Fruit fly (Drosophila melanogaster) whole organism, embryonic: ENCODE measurements around the gene CG13603.

Experiments
- Abd-B ChIP-seq: fragments of 200-800 bp; sonication (Bioruptor generic); optimal IDR thresholded peaks from 2 replicates; lab custom pipeline; 2018; ENCODE audit warnings: missing biosample characterization, mild to moderate bottlenecking, missing genetic modification characterization, moderate library complexity
- Atf3 ChIP-seq: fragments of 200-800 bp; sonication (Bioruptor generic); optimal IDR thresholded peaks from 3 replicates; lab custom pipeline; 2016; ENCODE audit warnings: missing biosample characterization, missing genetic modification characterization
- CG10147 ChIP-seq: fragments of 200-800 bp; sonication (Bioruptor generic); optimal IDR thresholded peaks from 2 replicates; lab custom pipeline; 2019; ENCODE audit warnings: missing biosample characterization, mild to moderate bottlenecking, missing genetic modification characterization, moderate library complexity
- CG1024 ChIP-seq: fragments of 200-800 bp; sonication (Bioruptor generic); IDR thresholded peaks from 2 replicates; pipeline ENCODE4 v1.3.6; 2022; ENCODE audit warnings: missing biosample characterization, missing genetic modification characterization
- CG11695 ChIP-seq: fragments of 200-800 bp; sonication (Bioruptor generic); IDR thresholded peaks from 3 replicates; pipeline ENCODE4 v1.3.6; 2022; ENCODE audit warnings: missing biosample characterization, missing genetic modification characterization
- CG1233 ChIP-seq: fragments of 200-800 bp; sonication (Bioruptor generic); optimal IDR thresholded peaks from 4 replicates; lab custom pipeline; 2018; ENCODE audit warnings: missing biosample characterization, mild to moderate bottlenecking, missing genetic modification characterization
- CG13894 ChIP-seq: fragments of 200-800 bp; sonication (Bioruptor generic); optimal IDR thresholded peaks from 3 replicates; lab custom pipeline; 2018; ENCODE audit warnings: missing biosample characterization, mild to moderate bottlenecking, missing genetic modification characterization, moderate library complexity
- CG14710 ChIP-seq: fragments of 200-800 bp; sonication (Bioruptor generic); optimal IDR thresholded peaks from 3 replicates; lab custom pipeline; 2019; ENCODE audit warnings: missing biosample characterization, mild to moderate bottlenecking, missing genetic modification characterization, moderate library complexity
- CG15011 ChIP-seq: fragments of 200-800 bp; sonication (Bioruptor generic); optimal IDR thresholded peaks from 3 replicates; lab custom pipeline; 2018; ENCODE audit warnings: missing biosample characterization, mild to moderate bottlenecking, missing genetic modification characterization
- CG15073 ChIP-seq: fragments of 200-800 bp; sonication (Bioruptor generic); optimal IDR thresholded peaks from 2 replicates; lab custom pipeline; 2016; ENCODE audit warnings: missing biosample characterization, missing genetic modification characterization
- CG1602 ChIP-seq: fragments of 200-800 bp; sonication (Bioruptor generic); optimal IDR thresholded peaks from 3 replicates; lab custom pipeline; 2016; ENCODE audit warnings: missing biosample characterization, missing genetic modification characterization
- CG17912 ChIP-seq: fragments of 200-800 bp; sonication (Bioruptor generic); optimal IDR thresholded peaks from 2 replicates; lab custom pipeline; 2018; ENCODE audit warnings: missing biosample characterization, mild to moderate bottlenecking, missing genetic modification characterization
- CG18619 ChIP-seq: fragments of 200-800 bp; sonication (Bioruptor generic); optimal IDR thresholded peaks from 3 replicates; lab custom pipeline; 2017; ENCODE audit warnings: missing biosample characterization, mild to moderate bottlenecking, missing genetic modification characterization
- CG2120 ChIP-seq: fragments of 200-800 bp; sonication (Bioruptor generic); optimal IDR thresholded peaks from 3 replicates; lab custom pipeline; 2016; ENCODE audit warnings: missing biosample characterization, missing genetic modification characterization
- CG31224 ChIP-seq: fragments of 200-800 bp; sonication (Bioruptor generic); IDR thresholded peaks from 2 replicates; pipeline ENCODE4 v1.3.6; 2022; ENCODE audit warnings: missing biosample characterization, missing genetic modification characterization
- CG32767 ChIP-seq: fragments of 200-800 bp; sonication (Bioruptor generic); IDR thresholded peaks from 2 replicates; pipeline ENCODE4 v1.3.6; 2022; ENCODE audit warnings: missing biosample characterization, missing genetic modification characterization
- CG3407 ChIP-seq: fragments of 200-800 bp; sonication (Bioruptor generic); optimal IDR thresholded peaks from 2 replicates; lab custom pipeline; 2018; ENCODE audit warnings: missing biosample characterization, mild to moderate bottlenecking, missing genetic modification characterization
- CG3726 ChIP-seq: fragments of 200-800 bp; sonication (Bioruptor generic); IDR thresholded peaks from 3 replicates; pipeline ENCODE4, ENCODE4 v1.3.6; 2022; ENCODE audit warnings: missing biosample characterization, missing genetic modification characterization
- CG4617 ChIP-seq: fragments of 200-800 bp; sonication (Bioruptor generic); optimal IDR thresholded peaks from 3 replicates; lab custom pipeline; 2016; ENCODE audit warnings: missing biosample characterization, missing genetic modification characterization, borderline replicate concordance
- CG5180 ChIP-seq: fragments of 200-800 bp; sonication (Bioruptor generic); optimal IDR thresholded peaks from 3 replicates; lab custom pipeline; 2017; ENCODE audit warnings: missing biosample characterization, missing genetic modification characterization, mild to moderate bottlenecking, moderate library complexity, missing genetic modification reagents
- CG6254 ChIP-seq: fragments of 200-800 bp; sonication (Bioruptor generic); optimal IDR thresholded peaks from 3 replicates; lab custom pipeline; 2017; ENCODE audit warnings: mild to moderate bottlenecking, missing biosample characterization, missing genetic modification reagents, missing genetic modification characterization
- CG6272 ChIP-seq: fragments of 200-800 bp; sonication (Bioruptor generic); IDR thresholded peaks from 2 replicates; pipeline ENCODE4 v1.3.6; 2022; ENCODE audit warnings: missing biosample characterization, missing genetic modification characterization
- CG8290 ChIP-seq, 3 experiments: fragments of 200-800 bp; sonication (Bioruptor generic); optimal IDR thresholded peaks; 2 replicates each; lab custom pipeline; 2016 to 2019; ENCODE audit warnings: missing biosample characterization in 3 of 3, missing genetic modification characterization in 3 of 3, mild to moderate bottlenecking in 2 of 3, moderate library complexity in 1 of 3
- CG9437 ChIP-seq: fragments of 200-800 bp; sonication (Bioruptor generic); optimal IDR thresholded peaks from 2 replicates; lab custom pipeline; 2018; ENCODE audit warnings: missing biosample characterization, mild to moderate bottlenecking, missing genetic modification characterization
- CoRest ChIP-seq: fragments of 200-800 bp; sonication (Bioruptor generic); optimal IDR thresholded peaks from 3 replicates; lab custom pipeline; 2018; ENCODE audit warnings: missing biosample characterization, mild to moderate bottlenecking, missing genetic modification characterization, moderate library complexity
- D19A ChIP-seq: fragments of 200-800 bp; optimal IDR thresholded peaks from 3 replicates; lab custom pipeline; 2019; ENCODE audit warnings: missing biosample characterization, mild to moderate bottlenecking, missing genetic modification characterization, moderate library complexity
- Dref ChIP-seq: fragments of 200-800 bp; sonication (Bioruptor generic); IDR thresholded peaks from 2 replicates; pipeline ENCODE4 v1.3.6; 2022; ENCODE audit warnings: missing biosample characterization, missing genetic modification characterization
- Jarid2 ChIP-seq: fragments of 200-800 bp; sonication (Bioruptor generic); optimal IDR thresholded peaks from 3 replicates; lab custom pipeline; 2017; ENCODE audit warnings: mild to moderate bottlenecking, missing biosample characterization, missing genetic modification reagents, missing genetic modification characterization
- Mrtf ChIP-seq: fragments of 200-800 bp; sonication (Bioruptor generic); IDR thresholded peaks from 3 replicates; pipeline ENCODE4 v1.3.6; 2022; ENCODE audit warnings: missing biosample characterization, missing genetic modification characterization
- Rfx ChIP-seq: fragments of 200-800 bp; sonication (Bioruptor generic); IDR thresholded peaks from 2 replicates; pipeline ENCODE4 v1.3.6; 2022; ENCODE audit warnings: missing biosample characterization, missing genetic modification characterization
- Rx ChIP-seq: fragments of 200-800 bp; sonication (Bioruptor generic); IDR thresholded peaks from 2 replicates; pipeline ENCODE4 v1.3.6; 2022; ENCODE audit warnings: missing biosample characterization, missing genetic modification characterization
- Scr ChIP-seq: fragments of 200-800 bp; sonication (Bioruptor generic); IDR thresholded peaks from 2 replicates; pipeline ENCODE4 v1.3.6; 2022; ENCODE audit warnings: missing biosample characterization, missing genetic modification characterization; ENCODE audit not compliant: partially characterized antibody
- amos ChIP-seq: fragments of 200-800 bp; sonication (Bioruptor generic); IDR thresholded peaks from 2 replicates; pipeline ENCODE4 v1.3.6; 2022; ENCODE audit warnings: missing biosample characterization, missing genetic modification characterization; ENCODE audit not compliant: partially characterized antibody
- chm ChIP-seq: fragments of 200-800 bp; sonication (Bioruptor generic); IDR thresholded peaks from 2 replicates; pipeline ENCODE4 v1.3.6; 2022; ENCODE audit warnings: missing biosample characterization, missing genetic modification characterization
- fru ChIP-seq: fragments of >200 bp; optimal IDR thresholded peaks from 2 replicates; lab custom pipeline; 2017
- fu2 ChIP-seq: fragments of 200-800 bp; sonication (Bioruptor generic); optimal IDR thresholded peaks from 2 replicates; lab custom pipeline; 2016; ENCODE audit warnings: missing biosample characterization, missing genetic modification characterization
- insv ChIP-seq, 2 experiments: fragments of 200-800 bp; sonication (Bioruptor generic); optimal IDR thresholded peaks; 3 replicates each; lab custom pipeline; 2016 to 2018; ENCODE audit warnings: missing biosample characterization in 2 of 2, missing genetic modification characterization in 2 of 2
- ken ChIP-seq: fragments of 200-800 bp; sonication (Bioruptor generic); IDR thresholded peaks from 3 replicates; pipeline ENCODE4 v1.3.6; 2022; ENCODE audit warnings: missing biosample characterization, missing genetic modification characterization
- mirr ChIP-seq: fragments of 200-800 bp; sonication (Bioruptor generic); optimal IDR thresholded peaks from 3 replicates; lab custom pipeline; 2018; ENCODE audit warnings: missing biosample characterization, mild to moderate bottlenecking, missing genetic modification characterization
- nau ChIP-seq: fragments of 200-800 bp; sonication (Bioruptor generic); optimal IDR thresholded peaks from 3 replicates; lab custom pipeline; 2017; ENCODE audit warnings: missing biosample characterization, mild to moderate bottlenecking, missing genetic modification characterization, missing genetic modification reagents
- nerfin-1 ChIP-seq: fragments of 200-800 bp; sonication (Bioruptor generic); optimal IDR thresholded peaks from 3 replicates; lab custom pipeline; 2019; ENCODE audit warnings: missing biosample characterization, mild to moderate bottlenecking, missing genetic modification characterization, moderate library complexity
- otp ChIP-seq: fragments of 200-800 bp; sonication (Bioruptor generic); IDR thresholded peaks from 3 replicates; pipeline ENCODE4, ENCODE4 v1.3.6; 2022; ENCODE audit warnings: missing biosample characterization, missing genetic modification characterization
- pros ChIP-seq: fragments of 200-800 bp; sonication (Bioruptor generic); optimal IDR thresholded peaks from 3 replicates; lab custom pipeline; 2019; ENCODE audit warnings: missing biosample characterization, mild to moderate bottlenecking, missing genetic modification characterization, moderate library complexity
- row ChIP-seq: fragments of 200-800 bp; sonication (Bioruptor generic); IDR thresholded peaks from 3 replicates; pipeline ENCODE4 v1.3.6; 2022; ENCODE audit warnings: missing biosample characterization, missing genetic modification characterization
- salm ChIP-seq: fragments of 200-800 bp; sonication (Bioruptor generic); optimal IDR thresholded peaks from 2 replicates; lab custom pipeline; 2018; ENCODE audit warnings: missing biosample characterization, mild to moderate bottlenecking, missing genetic modification characterization
- sd ChIP-seq: fragments of 200-800 bp; sonication (Bioruptor generic); optimal IDR thresholded peaks from 3 replicates; lab custom pipeline; 2018; ENCODE audit warnings: missing biosample characterization, mild to moderate bottlenecking, missing genetic modification characterization, moderate library complexity
- sim ChIP-seq: fragments of 200-800 bp; sonication (Bioruptor generic); IDR thresholded peaks from 2 replicates; pipeline ENCODE4 v1.3.6; 2022; ENCODE audit warnings: missing biosample characterization, missing genetic modification characterization
- toy ChIP-seq: fragments of 200-800 bp; sonication (Bioruptor generic); IDR thresholded peaks from 2 replicates; pipeline ENCODE4 v1.3.6; 2022; ENCODE audit warnings: missing biosample characterization, missing genetic modification characterization
- vfl ChIP-seq: fragments of 200-800 bp; sonication (Bioruptor generic); optimal IDR thresholded peaks from 2 replicates; lab custom pipeline; 2016; ENCODE audit warnings: missing biosample characterization, missing genetic modification characterization
- yki ChIP-seq: fragments of >200 bp; optimal IDR thresholded peaks from 3 replicates; lab custom pipeline; 2018

CG13603 gene

dm6 chr3R:23941643-23942424 lies 44.5 kb downstream of the CG13603 start (continued):
- TF ChIP-seq CG4617 (GFP tag; lab: Kevin White, UChicago) (no peak), CG3407 (GFP tag; lab: Kevin White, UChicago) (no peak), fu2 (GFP tag; lab: Kevin White, UChicago) (no peak), CG13894 (tag; lab: Kevin White, UChicago) (no peak), CG10147 (no peak), CG6254 (no peak), Jarid2 (GFP tag; lab: Kevin White, UChicago) (no peak), pros (GFP tag; lab: Kevin White, UChicago) (no peak), Scr (GFP tag; lab: Robert Waterston, UW) (no peak), vfl (GFP tag; lab: Kevin White, UChicago) (peak; percentile 2), CG11695 (GFP tag; lab: Robert Waterston, UW) (peak; percentile 37; the same call in 1 of the 3 replicates), CG5180 (GFP tag; lab: Kevin White, UChicago) (no peak), nerfin-1 (tag; lab: Kevin White, UChicago) (no peak), Rx (GFP tag; lab: Robert Waterston, UW) (peak; percentile 25; the same call in 1 of the 2 replicates), CG6272 (GFP tag; lab: Robert Waterston, UW) (no peak), sd (tag; lab: Kevin White, UChicago) (no peak), toy (GFP tag; lab: Robert Waterston, UW) (no peak), CG3726 (no peak), CG9437 (GFP tag; lab: Kevin White, UChicago) (peak; percentile 17), salm (tag; lab: Kevin White, UChicago) (no peak), Rfx (GFP tag; lab: Robert Waterston, UW) (peak; percentile 61), CG14710 (tag; lab: Kevin White, UChicago) (no peak), CG2120 (GFP tag; lab: Kevin White, UChicago) (peak; percentile 68), CG8290 (GFP tag; optimal IDR thresholded peaks at IDR 0.05; lab: Kevin White, UChicago) (no peak), CG8290 (tag; optimal IDR thresholded peaks at IDR 0.05; lab: Kevin White, UChicago) (no peak), insv (GFP tag; optimal IDR thresholded peaks at IDR 0.05; lab: Kevin White, UChicago) (no peak), row (GFP tag; lab: Robert Waterston, UW) (peak; percentile 65), CG15011 (GFP tag; lab: Kevin White, UChicago) (no peak), Dref (GFP tag; lab: Robert Waterston, UW) (no peak), Abd-B (GFP tag; lab: Kevin White, UChicago) (no peak), nau (peak; percentile 7), fru (lab: Kevin White, UChicago) (no peak), yki (lab: Kevin White, UChicago) (no peak), otp (GFP tag; lab: Robert Waterston, UW) (0 out of 3 replicates have a peak, but pooled peaks have one; percentile 53), CG1024 (GFP tag; lab: Robert Waterston, UW) (no peak), chm (GFP tag; lab: Robert Waterston, UW) (no peak), CG32767 (GFP tag; lab: Robert Waterston, UW) (no peak), Atf3 (GFP tag; lab: Kevin White, UChicago) (no peak), mirr (no peak), CG1233 (GFP tag; lab: Kevin White, UChicago) (no peak), Mrtf (GFP tag; lab: Robert Waterston, UW) (no peak), CG18619 (no peak), CG17912 (GFP tag; lab: Kevin White, UChicago) (no peak), D19A (tag; lab: Kevin White, UChicago) (no peak), sim (GFP tag; lab: Robert Waterston, UW) (no peak), CG15073 (no peak), CoRest (peak; percentile 31), CG1602 (peak; percentile 25), CG31224 (GFP tag; lab: Robert Waterston, UW) (no peak), amos (GFP tag; lab: Robert Waterston, UW) (no peak), ken (GFP tag; lab: Robert Waterston, UW) (no peak; the same call in 2 of the 3 replicates)
